Fruit fly (Drosophila melanogaster) S2 (cell line): ENCODE data around the gene Eo.

Experiments used
- CG8478 ChIP-seq: fragments of >200 bp; optimal IDR thresholded peaks from 2 replicates; lab custom pipeline; 2018
- CTCF ChIP-seq, 2 experiments: fragments of >200 bp; optimal IDR thresholded peaks; 2 replicates each; lab custom pipeline; 2018

dm6 chrX:14878917-14879316 is 39.7 kb downstream of the Eo start:
- peak; percentile 61 to 71 for TF ChIP-seq CTCF (optimal IDR thresholded peaks at IDR 0.05; lab: Kevin White, UChicago)
- no peak for TF ChIP-seq CG8478 (lab: Kevin White, UChicago)
